Fruit fly (Drosophila melanogaster) Kc167 (cell line): Measurements from ENCODE around the gene Acbp3.

ENCODE experiments used
- Myc ChIP-seq: fragments of >200 bp; optimal IDR thresholded peaks from 2 replicates; lab custom pipeline; 2017; ENCODE audit warnings: missing external identifiers
- Sin3A ChIP-seq: fragments of >200 bp; optimal IDR thresholded peaks from 2 replicates; lab custom pipeline; 2018; ENCODE audit warnings: missing external identifiers
- h ChIP-seq: fragments of >200 bp; optimal IDR thresholded peaks from 3 replicates; lab custom pipeline; 2018; ENCODE audit warnings: missing external identifiers
- insv ChIP-seq: fragments of >200 bp; optimal IDR thresholded peaks from 3 replicates; lab custom pipeline; 2018; ENCODE audit warnings: missing external identifiers
- psq ChIP-seq: fragments of >200 bp; optimal IDR thresholded peaks from 2 replicates; lab custom pipeline; 2017; ENCODE audit warnings: missing external identifiers
- ttk ChIP-seq: sonication (Bioruptor generic); optimal IDR thresholded peaks from 2 replicates; lab custom pipeline; 2017; ENCODE audit warnings: missing external identifiers

DNA sequence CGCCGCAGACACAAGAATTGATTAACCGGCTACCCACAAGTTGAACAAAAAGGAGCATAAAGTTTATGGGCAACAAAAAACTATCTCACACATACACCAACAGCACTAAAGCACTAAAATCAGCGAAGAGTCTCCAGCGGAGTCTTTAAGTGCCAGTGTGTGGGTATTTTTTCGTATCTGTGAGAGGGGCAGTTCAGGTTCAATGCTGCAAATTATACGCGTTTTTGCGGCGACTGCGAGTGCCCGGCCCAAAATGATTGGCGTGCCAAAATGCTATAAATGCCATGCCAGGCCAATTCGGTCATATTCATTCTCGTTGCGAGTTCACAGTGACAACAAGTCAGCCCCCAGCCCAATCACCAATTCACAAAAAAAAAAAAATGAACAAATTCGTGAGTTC, 37.8 kb upstream of the Acbp3 start, which contains the start of gene Cpr65Ec:
- TF ChIP-seq psq, result no peak
- no peak for TF ChIP-seq ttk (lab: Kevin White, UChicago)
- TF ChIP-seq Sin3A (lab: Kevin White, UChicago), result no peak
- TF ChIP-seq Myc (lab: Kevin White, UChicago), result no peak
- TF ChIP-seq h (lab: Kevin White, UChicago), result no peak
- no peak for TF ChIP-seq insv (lab: Kevin White, UChicago)
